Worm (Caenorhabditis elegans) whole organism, late embryonic: ENCODE measurements around the gene F56C3.3.

Experiments used
- C08G9.2 ChIP-seq: sonication (generic microtip); optimal IDR thresholded peaks from 2 replicates; lab custom pipeline; 2016; ENCODE audit warnings: mild to moderate bottlenecking, missing genetic modification characterization, moderate library complexity, missing compliant biosample characterization
- C38D4.7 ChIP-seq: fragments of 200-800 bp; sonication (Bioruptor generic); optimal IDR thresholded peaks from 2 replicates; lab custom pipeline; 2018; ENCODE audit warnings: mild to moderate bottlenecking, missing genetic modification characterization, moderate library complexity, missing compliant biosample characterization
- F13H6.1 ChIP-seq: sonication (generic microtip); optimal IDR thresholded peaks from 2 replicates; lab custom pipeline; 2016; ENCODE audit warnings: missing genetic modification characterization, missing compliant biosample characterization
- K09A11.1 ChIP-seq: sonication (generic microtip); optimal IDR thresholded peaks from 2 replicates; lab custom pipeline; 2017; ENCODE audit warnings: antibody characterized with exemption, mild to moderate bottlenecking, missing genetic modification characterization, missing compliant biosample characterization; ENCODE audit not compliant: insufficient read depth
- T23F11.4 ChIP-seq: fragments of 200-800 bp; sonication (Bioruptor generic); optimal IDR thresholded peaks from 2 replicates; lab custom pipeline; 2018; ENCODE audit warnings: mild to moderate bottlenecking, missing genetic modification characterization, missing compliant biosample characterization
- Y22D7AL.16 ChIP-seq: sonication (generic microtip); optimal IDR thresholded peaks from 2 replicates; lab custom pipeline; 2016; ENCODE audit warnings: missing genetic modification characterization, missing compliant biosample characterization
- ahr-1 ChIP-seq: sonication (generic microtip); optimal IDR thresholded peaks from 2 replicates; lab custom pipeline; 2016; ENCODE audit warnings: missing genetic modification characterization, missing compliant biosample characterization
- ceh-14 ChIP-seq: sonication (generic microtip); optimal IDR thresholded peaks from 2 replicates; lab custom pipeline; 2016; ENCODE audit warnings: missing genotype, missing genetic modification characterization, missing compliant biosample characterization
- ceh-18 ChIP-seq: sonication (generic microtip); optimal IDR thresholded peaks from 2 replicates; lab custom pipeline; 2016; ENCODE audit warnings: missing genetic modification characterization, missing compliant biosample characterization
- ceh-19 ChIP-seq: fragments of 200-800 bp; sonication (Bioruptor generic); optimal IDR thresholded peaks from 2 replicates; lab custom pipeline; 2018; ENCODE audit warnings: mild to moderate bottlenecking, missing genetic modification characterization, missing compliant biosample characterization
- ceh-2 ChIP-seq: sonication (generic microtip); optimal IDR thresholded peaks from 2 replicates; lab custom pipeline; 2016; ENCODE audit warnings: missing genotype, missing genetic modification characterization, missing compliant biosample characterization
- ceh-22 ChIP-seq: sonication (generic microtip); optimal IDR thresholded peaks from 2 replicates; lab custom pipeline; 2017; ENCODE audit warnings: missing biosample characterization, missing genetic modification characterization
- ceh-24 ChIP-seq: sonication (generic microtip); optimal IDR thresholded peaks from 2 replicates; lab custom pipeline; 2016; ENCODE audit warnings: mild to moderate bottlenecking, missing genetic modification characterization, missing compliant biosample characterization
- ceh-30 ChIP-seq: fragments of 150-350 bp; optimal IDR thresholded peaks from 2 replicates; lab custom pipeline; 2014; ENCODE audit warnings: missing biosample characterization, missing genetic modification characterization
- ceh-48 ChIP-seq: sonication (generic microtip); optimal IDR thresholded peaks from 2 replicates; lab custom pipeline; 2016; ENCODE audit warnings: missing genetic modification characterization, inconsistent platforms, missing compliant biosample characterization
- ceh-6 ChIP-seq: fragments of 200-800 bp; sonication (Bioruptor generic); optimal IDR thresholded peaks from 2 replicates; lab custom pipeline; 2018; ENCODE audit warnings: mild to moderate bottlenecking, missing genetic modification characterization, missing compliant biosample characterization
- ceh-9 ChIP-seq: sonication (generic microtip); optimal IDR thresholded peaks from 2 replicates; lab custom pipeline; 2016; ENCODE audit warnings: mild to moderate bottlenecking, missing genetic modification characterization, inconsistent platforms, missing compliant biosample characterization
- che-1 ChIP-seq: sonication (generic microtip); optimal IDR thresholded peaks from 2 replicates; lab custom pipeline; 2016; ENCODE audit warnings: mild to moderate bottlenecking, missing genetic modification characterization, missing compliant biosample characterization
- dmd-4 ChIP-seq: sonication (generic microtip); optimal IDR thresholded peaks from 2 replicates; lab custom pipeline; 2016; ENCODE audit warnings: borderline replicate concordance, missing genetic modification characterization, missing compliant biosample characterization
- elt-2 ChIP-seq: sonication (generic microtip); optimal IDR thresholded peaks from 2 replicates; lab custom pipeline; 2016; ENCODE audit warnings: missing genetic modification reagents, missing genetic modification characterization, missing compliant biosample characterization
- elt-4 ChIP-seq: sonication (generic microtip); optimal IDR thresholded peaks from 2 replicates; lab custom pipeline; 2016; ENCODE audit warnings: missing genetic modification characterization, missing compliant biosample characterization
- ets-4 ChIP-seq: sonication (generic microtip); optimal IDR thresholded peaks from 2 replicates; lab custom pipeline; 2016; ENCODE audit warnings: missing genetic modification characterization, missing compliant biosample characterization
- fax-1 ChIP-seq: sonication (generic microtip); optimal IDR thresholded peaks from 2 replicates; lab custom pipeline; 2016; ENCODE audit warnings: missing genotype, missing genetic modification characterization, missing compliant biosample characterization
- fkh-10 ChIP-seq: fragments of 150-350 bp; optimal IDR thresholded peaks from 2 replicates; lab custom pipeline; 2014; ENCODE audit warnings: missing biosample characterization, missing genetic modification reagents, missing genetic modification characterization
- gmeb-2 ChIP-seq: sonication (generic microtip); optimal IDR thresholded peaks from 2 replicates; lab custom pipeline; 2016; ENCODE audit warnings: missing genetic modification characterization, inconsistent platforms, missing compliant biosample characterization
- hlh-13 ChIP-seq: fragments of 200-800 bp; sonication (Bioruptor generic); optimal IDR thresholded peaks from 2 replicates; lab custom pipeline; 2018; ENCODE audit warnings: mild to moderate bottlenecking, missing genetic modification characterization, missing compliant biosample characterization
- hlh-15 ChIP-seq: sonication (generic microtip); optimal IDR thresholded peaks from 2 replicates; lab custom pipeline; 2016; ENCODE audit warnings: missing genetic modification characterization, missing compliant biosample characterization
- hlh-30 ChIP-seq: sonication (generic microtip); optimal IDR thresholded peaks from 2 replicates; lab custom pipeline; 2017; ENCODE audit warnings: antibody characterized with exemption, missing genetic modification characterization, missing compliant biosample characterization; ENCODE audit not compliant: insufficient read depth
- hlh-6 ChIP-seq: sonication (generic microtip); optimal IDR thresholded peaks from 2 replicates; lab custom pipeline; 2016; ENCODE audit warnings: missing genotype, missing genetic modification characterization, missing compliant biosample characterization
- lim-6 ChIP-seq: sonication (generic microtip); optimal IDR thresholded peaks from 2 replicates; lab custom pipeline; 2016; ENCODE audit warnings: missing genetic modification characterization, missing compliant biosample characterization
- nfya-1 ChIP-seq: sonication (generic microtip); optimal IDR thresholded peaks from 2 replicates; lab custom pipeline; 2017; ENCODE audit warnings: missing genetic modification characterization, mild to moderate bottlenecking, missing compliant biosample characterization, antibody characterized with exemption, moderate library complexity
- nhr-11 ChIP-seq: fragments of 150-350 bp; optimal IDR thresholded peaks from 2 replicates; lab custom pipeline; 2014; ENCODE audit warnings: missing biosample characterization, missing genetic modification characterization
- nhr-232 ChIP-seq: sonication (generic microtip); optimal IDR thresholded peaks from 2 replicates; lab custom pipeline; 2016; ENCODE audit warnings: missing genetic modification characterization, missing compliant biosample characterization
- npax-4 ChIP-seq: sonication (generic microtip); optimal IDR thresholded peaks from 2 replicates; lab custom pipeline; 2016; ENCODE audit warnings: missing genetic modification characterization, missing compliant biosample characterization
- odd-2 ChIP-seq: sonication (generic microtip); optimal IDR thresholded peaks from 2 replicates; lab custom pipeline; 2017; ENCODE audit warnings: antibody characterized with exemption, mild to moderate bottlenecking, missing genetic modification characterization, missing compliant biosample characterization
- pat-9 ChIP-seq: fragments of 200-800 bp; sonication (Bioruptor generic); optimal IDR thresholded peaks from 2 replicates; lab custom pipeline; 2018; ENCODE audit warnings: mild to moderate bottlenecking, missing genetic modification characterization, moderate library complexity, missing compliant biosample characterization
- pha-2 ChIP-seq: sonication (generic microtip); optimal IDR thresholded peaks from 2 replicates; lab custom pipeline; 2017; ENCODE audit warnings: mild to moderate bottlenecking, missing genetic modification characterization, missing compliant biosample characterization
- pha-4 ChIP-seq: fragments of 150-350 bp; optimal IDR thresholded peaks from 2 replicates; lab custom pipeline; 2018; ENCODE audit warnings: missing biosample characterization, missing genetic modification reagents, missing genetic modification characterization
- pqm-1 ChIP-seq: sonication (generic microtip); optimal IDR thresholded peaks from 2 replicates; lab custom pipeline; 2016; ENCODE audit warnings: missing genetic modification characterization, missing compliant biosample characterization
- pros-1 ChIP-seq: fragments of 150-350 bp; optimal IDR thresholded peaks from 2 replicates; lab custom pipeline; 2014; ENCODE audit warnings: missing biosample characterization, missing genetic modification reagents, missing genetic modification characterization
- ref-2 ChIP-seq: sonication (generic microtip); optimal IDR thresholded peaks from 2 replicates; lab custom pipeline; 2016; ENCODE audit warnings: missing genetic modification characterization, missing compliant biosample characterization
- sdc-2 ChIP-seq: sonication (generic microtip); optimal IDR thresholded peaks from 2 replicates; lab custom pipeline; 2016; ENCODE audit warnings: missing genotype, missing genetic modification characterization, missing compliant biosample characterization
- sox-2 ChIP-seq: fragments of 200-800 bp; sonication (Bioruptor generic); IDR thresholded peaks from 2 replicates; pipeline ENCODE4 v1.3.6; 2022; ENCODE audit warnings: missing genetic modification reagents, missing genetic modification characterization, missing compliant biosample characterization
- sox-4 ChIP-seq: sonication (generic microtip); optimal IDR thresholded peaks from 2 replicates; lab custom pipeline; 2017; ENCODE audit warnings: mild to moderate bottlenecking, missing genetic modification characterization, inconsistent platforms, missing compliant biosample characterization
- syd-9 ChIP-seq: sonication (generic microtip); optimal IDR thresholded peaks from 2 replicates; lab custom pipeline; 2016; ENCODE audit warnings: mild to moderate bottlenecking, missing genetic modification characterization, moderate library complexity, missing compliant biosample characterization
- tbx-2 ChIP-seq: sonication (generic microtip); optimal IDR thresholded peaks from 2 replicates; lab custom pipeline; 2016; ENCODE audit warnings: missing genetic modification characterization, missing compliant biosample characterization
- tbx-7 ChIP-seq: sonication (generic microtip); optimal IDR thresholded peaks from 2 replicates; lab custom pipeline; 2016; ENCODE audit warnings: missing genotype, missing genetic modification characterization, missing compliant biosample characterization
- ttx-3 ChIP-seq: sonication (generic microtip); optimal IDR thresholded peaks from 2 replicates; lab custom pipeline; 2016; ENCODE audit warnings: missing genetic modification reagents, missing genetic modification characterization, missing compliant biosample characterization
- unc-3 ChIP-seq, 2 experiments: fragments of 200-800 bp in 1 of 2; sonication (Bioruptor generic) in 1 of 2; sonication (generic microtip) in 1 of 2; conservative IDR thresholded peaks in 1 of 2; optimal IDR thresholded peaks in 1 of 2; 2 replicates each; pipeline versions ENCODE4 v1.3.6 to Lab custom; 2016 to 2022; ENCODE audit warnings: missing compliant biosample characterization in 2 of 2, missing genetic modification characterization in 2 of 2, missing genetic modification reagents in 1 of 2
- unc-42 ChIP-seq: sonication (generic microtip); optimal IDR thresholded peaks from 2 replicates; lab custom pipeline; 2016; ENCODE audit warnings: missing genotype, missing genetic modification characterization, missing compliant biosample characterization
- zip-5 ChIP-seq: sonication (generic microtip); optimal IDR thresholded peaks from 2 replicates; lab custom pipeline; 2016; ENCODE audit warnings: missing genetic modification characterization, missing compliant biosample characterization
- ztf-16 ChIP-seq: sonication (generic microtip); optimal IDR thresholded peaks from 2 replicates; lab custom pipeline; 2017; ENCODE audit warnings: missing genetic modification characterization, missing compliant biosample characterization

The F56C3.3 gene

DNA sequence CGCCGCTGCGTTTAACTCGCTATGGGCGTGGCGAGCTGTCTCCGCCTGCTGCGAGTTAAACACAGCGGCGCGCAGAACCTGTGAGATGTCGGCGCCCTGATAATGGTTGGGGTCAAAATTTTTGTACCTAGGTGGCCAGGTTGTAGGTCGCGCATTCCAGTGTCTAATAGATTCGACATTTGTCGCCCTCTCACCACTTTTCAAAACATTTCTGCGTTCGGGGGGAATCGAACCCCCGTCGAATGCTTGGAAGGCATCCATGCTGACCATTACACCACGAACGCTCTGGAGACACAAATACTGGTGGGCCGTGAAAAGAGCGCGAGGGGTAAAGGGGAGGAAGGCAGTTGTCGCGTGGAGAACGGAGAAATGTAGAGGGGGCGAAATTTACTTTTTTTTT is 21.2 kb upstream of the F56C3.3 start:
- peak; percentile 90 for TF ChIP-seq ceh-19
- TF ChIP-seq zip-5 (tag; lab: Kevin White, UChicago): peak; percentile 37
- peak; percentile 17 for TF ChIP-seq ceh-30 (tag; lab: Kevin White, UChicago)
- TF ChIP-seq hlh-15 (tag; lab: Kevin White, UChicago): peak; percentile 61
- TF ChIP-seq hlh-30: peak; percentile 34
- peak; percentile 79 for TF ChIP-seq dmd-4 (tag; lab: Kevin White, UChicago)
- peak; percentile 76 for TF ChIP-seq ceh-18 (tag; lab: Kevin White, UChicago)
- peak; percentile 82 for TF ChIP-seq C08G9.2
- peak; percentile 16 for TF ChIP-seq fkh-10
- peak; percentile 80 for TF ChIP-seq hlh-13 (GFP tag; lab: Kevin White, UChicago)
- no peak for TF ChIP-seq K09A11.1 (tag; lab: Kevin White, UChicago)
- peak; percentile 86 for TF ChIP-seq che-1
- peak; percentile 90 for TF ChIP-seq ceh-6 (GFP tag; lab: Kevin White, UChicago)
- peak; percentile 80 for TF ChIP-seq elt-4 (tag; lab: Kevin White, UChicago)
- TF ChIP-seq unc-3 (GFP tag; conservative IDR thresholded peaks at IDR 0.05; lab: Robert Waterston, UW): peak; percentile 89
- TF ChIP-seq unc-3 (tag; optimal IDR thresholded peaks at IDR 0.05; lab: Kevin White, UChicago): peak; percentile 38
- peak; percentile 79 for TF ChIP-seq lim-6 (tag; lab: Kevin White, UChicago)
- peak; percentile 87 for TF ChIP-seq sox-4
- peak; percentile 70 for TF ChIP-seq ceh-48 (tag; lab: Kevin White, UChicago)
- TF ChIP-seq ref-2 (tag; lab: Kevin White, UChicago): peak; percentile 84
- peak; percentile 62 for TF ChIP-seq ets-4 (tag; lab: Kevin White, UChicago)
- TF ChIP-seq pha-2 (tag; lab: Kevin White, UChicago): peak; percentile 81
- peak; percentile 79 for TF ChIP-seq nhr-232
- TF ChIP-seq ceh-24 (tag; lab: Kevin White, UChicago): no peak
- TF ChIP-seq nfya-1 (tag; lab: Kevin White, UChicago): peak; percentile 77
- TF ChIP-seq sox-2 (GFP tag; lab: Robert Waterston, UW): peak; percentile 57; the same call in 1 of the 2 replicates
- peak; percentile 85 for TF ChIP-seq gmeb-2 (tag; lab: Kevin White, UChicago)
- peak; percentile 17 for TF ChIP-seq unc-42 (tag; lab: Kevin White, UChicago)
- TF ChIP-seq tbx-2: peak; percentile 80
- peak; percentile 83 for TF ChIP-seq ttx-3 (tag; lab: Kevin White, UChicago)
- TF ChIP-seq T23F11.4: peak; percentile 60
- TF ChIP-seq ceh-9 (tag; lab: Kevin White, UChicago): peak; percentile 32
- no peak for TF ChIP-seq nhr-11 (tag; lab: Kevin White, UChicago)
- no peak for TF ChIP-seq pros-1 (tag; lab: Kevin White, UChicago)
- peak; percentile 53 for TF ChIP-seq tbx-7 (tag; lab: Kevin White, UChicago)
- TF ChIP-seq ztf-16 (tag; lab: Kevin White, UChicago): peak; percentile 84
- TF ChIP-seq hlh-6 (tag; lab: Kevin White, UChicago): peak; percentile 89
- peak; percentile 53 for TF ChIP-seq npax-4
- peak; percentile 68 for TF ChIP-seq ceh-2 (tag; lab: Kevin White, UChicago)
- TF ChIP-seq Y22D7AL.16 (tag; lab: Kevin White, UChicago): peak; percentile 85
- peak; percentile 58 for TF ChIP-seq F13H6.1
- TF ChIP-seq fax-1: peak; percentile 65
- peak; percentile 80 for TF ChIP-seq pat-9
- TF ChIP-seq odd-2 (tag; lab: Kevin White, UChicago): peak; percentile 1
- TF ChIP-seq ceh-22 (tag; lab: Kevin White, UChicago): no peak
- TF ChIP-seq sdc-2: peak; percentile 97
- peak; percentile 83 for TF ChIP-seq syd-9
- TF ChIP-seq pqm-1 (tag; lab: Kevin White, UChicago): peak; percentile 66
- TF ChIP-seq elt-2 (tag; lab: Kevin White, UChicago): peak; percentile 88
- no peak for TF ChIP-seq pha-4 (tag; lab: Kevin White, UChicago)
- peak; percentile 57 for TF ChIP-seq ceh-14
- peak; percentile 56 for TF ChIP-seq ahr-1 (tag; lab: Kevin White, UChicago)
- TF ChIP-seq C38D4.7 (GFP tag; lab: Kevin White, UChicago): peak; percentile 78
